Worm (Caenorhabditis elegans) whole organism, young adult: Measurements from ENCODE around the gene D1086.3.

Experiments
- B0035.1 ChIP-seq: sonication (generic microtip); optimal IDR thresholded peaks from 2 replicates; lab custom pipeline; 2016; ENCODE audit warnings: missing genetic modification characterization, mild to moderate bottlenecking, missing compliant biosample characterization, missing genotype, missing genetic modification reagents
- C06A6.2 ChIP-seq: fragments of 200-800 bp; sonication (Bioruptor generic); conservative IDR thresholded peaks from 2 replicates; pipeline ENCODE4 v1.3.6; 2022; ENCODE audit warnings: missing genetic modification characterization, missing compliant biosample characterization
- F33H1.4 ChIP-seq: fragments of 200-800 bp; sonication (Bioruptor generic); IDR thresholded peaks from 2 replicates; pipeline ENCODE4 v1.3.6; 2022; ENCODE audit warnings: missing genetic modification reagents, missing genetic modification characterization, missing compliant biosample characterization
- F49E8.2 ChIP-seq: sonication (generic microtip); optimal IDR thresholded peaks from 3 replicates; lab custom pipeline; 2017; ENCODE audit warnings: missing genetic modification characterization, mild to moderate bottlenecking, missing compliant biosample characterization, antibody characterized with exemption, moderate library complexity; ENCODE audit not compliant: insufficient read depth
- F57A8.1 ChIP-seq: fragments of 200-800 bp; sonication (Bioruptor generic); optimal IDR thresholded peaks from 2 replicates; lab custom pipeline; 2018; ENCODE audit warnings: mild to moderate bottlenecking, missing genetic modification characterization, moderate library complexity, missing compliant biosample characterization
- K12H6.12 ChIP-seq: fragments of 200-800 bp; sonication (Bioruptor generic); optimal IDR thresholded peaks from 2 replicates; lab custom pipeline; 2018; ENCODE audit warnings: mild to moderate bottlenecking, missing genetic modification characterization, missing compliant biosample characterization
- Y53G8AR.9 ChIP-seq: fragments of 200-800 bp; sonication (Bioruptor generic); conservative IDR thresholded peaks from 2 replicates; pipeline ENCODE4 v1.3.6; 2022; ENCODE audit warnings: missing genetic modification reagents, missing genetic modification characterization, missing compliant biosample characterization
- akir-1 ChIP-seq: fragments of 200-800 bp; sonication (Bioruptor generic); optimal IDR thresholded peaks from 2 replicates; lab custom pipeline; 2018; ENCODE audit warnings: mild to moderate bottlenecking, missing genetic modification characterization, moderate library complexity, missing compliant biosample characterization
- aptf-2 ChIP-seq: fragments of 200-800 bp; sonication (Bioruptor generic); conservative IDR thresholded peaks from 2 replicates; pipeline ENCODE4 v1.3.6; 2022; ENCODE audit warnings: missing genetic modification reagents, missing genetic modification characterization, missing compliant biosample characterization
- aptf-3 ChIP-seq: fragments of 200-800 bp; sonication (Bioruptor generic); IDR thresholded peaks from 2 replicates; pipeline ENCODE4 v1.3.6; 2022; ENCODE audit warnings: missing genetic modification characterization, missing compliant biosample characterization
- bed-1 ChIP-seq: fragments of 200-800 bp; sonication (Bioruptor generic); IDR thresholded peaks from 2 replicates; pipeline ENCODE4 v1.3.6; 2022; ENCODE audit warnings: missing genetic modification reagents, missing genetic modification characterization, missing compliant biosample characterization
- bed-2 ChIP-seq: fragments of 200-800 bp; sonication (Bioruptor generic); IDR thresholded peaks from 2 replicates; pipeline ENCODE4 v1.3.6; 2022; ENCODE audit warnings: missing genetic modification reagents, missing genetic modification characterization, missing compliant biosample characterization
- ccch-3 ChIP-seq: fragments of 200-800 bp; sonication (Bioruptor generic); optimal IDR thresholded peaks from 2 replicates; lab custom pipeline; 2018; ENCODE audit warnings: mild to moderate bottlenecking, missing genetic modification characterization, missing compliant biosample characterization
- cebp-1 ChIP-seq, 2 experiments: fragments of 200-800 bp in 1 of 2; sonication (Bioruptor generic) in 1 of 2; sonication (generic microtip) in 1 of 2; IDR thresholded peaks in 1 of 2; optimal IDR thresholded peaks in 1 of 2; 2 replicates each; pipeline versions ENCODE4 v1.3.6 to Lab custom; 2017 to 2022; ENCODE audit warnings: missing compliant biosample characterization in 2 of 2, missing genetic modification characterization in 2 of 2, mild to moderate bottlenecking in 1 of 2, missing genetic modification reagents in 1 of 2, moderate library complexity in 1 of 2
- ceh-27 ChIP-seq: fragments of 200-800 bp; sonication (Bioruptor generic); optimal IDR thresholded peaks from 2 replicates; lab custom pipeline; 2018; ENCODE audit warnings: mild to moderate bottlenecking, missing genetic modification characterization, moderate library complexity, missing compliant biosample characterization
- dox-1 ChIP-seq: fragments of 200-800 bp; sonication (Bioruptor generic); IDR thresholded peaks from 2 replicates; pipeline ENCODE4 v1.3.6; 2022; ENCODE audit warnings: missing genetic modification reagents, missing genetic modification characterization, missing compliant biosample characterization
- dpff-1 ChIP-seq: sonication (generic microtip); optimal IDR thresholded peaks from 2 replicates; lab custom pipeline; 2017; ENCODE audit warnings: mild to moderate bottlenecking, missing genetic modification characterization, missing compliant biosample characterization
- egl-18 ChIP-seq: fragments of 200-800 bp; sonication (Bioruptor generic); IDR thresholded peaks from 2 replicates; pipeline ENCODE4 v1.3.6; 2022; ENCODE audit warnings: missing genetic modification reagents, missing genetic modification characterization, missing compliant biosample characterization
- hlh-12 ChIP-seq: sonication (generic microtip); optimal IDR thresholded peaks from 2 replicates; lab custom pipeline; 2016; ENCODE audit warnings: missing genetic modification characterization, missing compliant biosample characterization
- hmg-1.2 ChIP-seq: fragments of 200-800 bp; sonication (Bioruptor generic); IDR thresholded peaks from 2 replicates; pipeline ENCODE4 v1.3.6; 2022; ENCODE audit warnings: missing genetic modification reagents, missing genetic modification characterization, missing compliant biosample characterization
- hmg-20 ChIP-seq: fragments of 200-800 bp; sonication (Bioruptor generic); IDR thresholded peaks from 2 replicates; pipeline ENCODE4 v1.3.6; 2022; ENCODE audit warnings: missing genetic modification reagents, missing genetic modification characterization, missing compliant biosample characterization
- lin-26 ChIP-seq: fragments of 200-800 bp; sonication (Bioruptor generic); IDR thresholded peaks from 2 replicates; pipeline ENCODE4 v1.3.6; 2022; ENCODE audit warnings: missing genetic modification reagents, missing genetic modification characterization, missing compliant biosample characterization
- lir-1 ChIP-seq: fragments of 200-800 bp; sonication (Bioruptor generic); conservative IDR thresholded peaks from 2 replicates; pipeline ENCODE4 v1.3.6; 2022; ENCODE audit warnings: missing genetic modification reagents, missing genetic modification characterization, missing compliant biosample characterization
- madf-10 ChIP-seq: sonication (generic microtip); optimal IDR thresholded peaks from 2 replicates; lab custom pipeline; 2016; ENCODE audit warnings: mild to moderate bottlenecking, missing genetic modification characterization, missing compliant biosample characterization
- madf-3 ChIP-seq: fragments of 200-800 bp; sonication (Bioruptor generic); IDR thresholded peaks from 2 replicates; pipeline ENCODE4 v1.3.6; 2022; ENCODE audit warnings: missing genetic modification reagents, missing genetic modification characterization, missing compliant biosample characterization
- madf-6 ChIP-seq: fragments of 200-800 bp; sonication (Bioruptor generic); IDR thresholded peaks from 2 replicates; pipeline ENCODE4 v1.3.6; 2022; ENCODE audit warnings: missing genetic modification reagents, missing genetic modification characterization, missing compliant biosample characterization
- madf-8 ChIP-seq: fragments of 200-800 bp; sonication (Bioruptor generic); conservative IDR thresholded peaks from 2 replicates; pipeline ENCODE4 v1.3.6; 2022; ENCODE audit warnings: missing genetic modification reagents, missing genetic modification characterization, missing compliant biosample characterization
- mcd-1 ChIP-seq: fragments of 200-800 bp; sonication (Bioruptor generic); IDR thresholded peaks from 2 replicates; pipeline ENCODE4 v1.3.6; 2022; ENCODE audit warnings: missing genetic modification reagents, missing genetic modification characterization, missing compliant biosample characterization
- mes-4 ChIP-seq: sonication (generic microtip); optimal IDR thresholded peaks from 2 replicates; lab custom pipeline; 2016; ENCODE audit warnings: missing genotype, missing genetic modification characterization, missing compliant biosample characterization
- nfya-2 ChIP-seq: fragments of 200-800 bp; sonication (Bioruptor generic); IDR thresholded peaks from 2 replicates; pipeline ENCODE4 v1.3.6; 2022; ENCODE audit warnings: missing genetic modification reagents, missing genetic modification characterization, missing compliant biosample characterization
- nhr-27 ChIP-seq: fragments of 200-800 bp; sonication (Bioruptor generic); optimal IDR thresholded peaks from 2 replicates; lab custom pipeline; 2018; ENCODE audit warnings: mild to moderate bottlenecking, missing genetic modification characterization, moderate library complexity, missing compliant biosample characterization
- nhr-80 ChIP-seq: sonication (generic microtip); optimal IDR thresholded peaks from 2 replicates; lab custom pipeline; 2016; ENCODE audit warnings: missing genetic modification characterization, missing compliant biosample characterization
- pbrm-1 ChIP-seq: fragments of 200-800 bp; sonication (Bioruptor generic); IDR thresholded peaks from 2 replicates; pipeline ENCODE4 v1.3.6; 2022; ENCODE audit warnings: missing genetic modification reagents, missing genetic modification characterization, missing compliant biosample characterization
- rpc-1 ChIP-seq, 2 experiments: fragments of 150-350 bp in 1 of 2; sonication (generic microtip) in 1 of 2; optimal IDR thresholded peaks; 2 replicates each; lab custom pipeline; 2014 to 2018; ENCODE audit warnings: missing biosample characterization in 1 of 2, missing genetic modification characterization in 1 of 2, missing genetic modification reagents in 1 of 2, missing genotype in 1 of 2
- sea-2 ChIP-seq: fragments of 200-800 bp; sonication (Bioruptor generic); IDR thresholded peaks from 2 replicates; pipeline ENCODE4 v1.3.6; 2022; ENCODE audit warnings: missing genetic modification characterization, missing compliant biosample characterization
- xnd-1 ChIP-seq: sonication (generic microtip); optimal IDR thresholded peaks from 2 replicates; lab custom pipeline; 2016; ENCODE audit warnings: missing genotype, missing genetic modification reagents, missing genetic modification characterization, missing compliant biosample characterization
- zfh-2 ChIP-seq: fragments of 200-800 bp; sonication (Bioruptor generic); conservative IDR thresholded peaks from 2 replicates; pipeline ENCODE4 v1.3.6; 2022; ENCODE audit warnings: missing genetic modification reagents, missing genetic modification characterization, missing compliant biosample characterization
- ztf-25 ChIP-seq: fragments of 200-800 bp; sonication (Bioruptor generic); IDR thresholded peaks from 2 replicates; pipeline ENCODE4 v1.3.6; 2022; ENCODE audit warnings: missing genetic modification reagents, missing genetic modification characterization, missing compliant biosample characterization
- ztf-3 ChIP-seq: fragments of 200-800 bp; sonication (Bioruptor generic); optimal IDR thresholded peaks from 2 replicates; lab custom pipeline; 2018; ENCODE audit warnings: mild to moderate bottlenecking, missing genetic modification characterization, missing compliant biosample characterization
- ztf-6 ChIP-seq: fragments of 200-800 bp; sonication (Bioruptor generic); IDR thresholded peaks from 2 replicates; pipeline ENCODE4 v1.3.6; 2022; ENCODE audit warnings: missing genetic modification reagents, missing genetic modification characterization, missing compliant biosample characterization

The D1086.3 gene

ce11 chrV:14123176-14123575 lies 30.6 kb downstream of the D1086.3 start:
- no peak for TF ChIP-seq hmg-20 (GFP tag; lab: Robert Waterston, UW)
- TF ChIP-seq hlh-12: no peak
- no peak for TF ChIP-seq sea-2 (GFP tag; lab: Robert Waterston, UW)
- no peak for TF ChIP-seq lir-1 (GFP tag; lab: Robert Waterston, UW)
- TF ChIP-seq F49E8.2 (tag; lab: Kevin White, UChicago): no peak
- no peak for TF ChIP-seq Y53G8AR.9
- TF ChIP-seq madf-8: no peak
- TF ChIP-seq B0035.1 (tag; lab: Kevin White, UChicago): no peak
- no peak for TF ChIP-seq K12H6.12 (tag; lab: Kevin White, UChicago)
- no peak for TF ChIP-seq mes-4 (tag; lab: Kevin White, UChicago)

- TF ChIP-seq lin-26 (GFP tag; lab: Robert Waterston, UW) (0 out of 2 replicates have a peak, but pooled peaks have one; percentile 41), Y53G8AR.9 (0 out of 2 replicates have a peak, but pooled peaks have one; percentile 39), mcd-1 (GFP tag; lab: Robert Waterston, UW) (peak; percentile 51), ztf-25 (0 out of 2 replicates have a peak, but pooled peaks have one; percentile 21), madf-6 (GFP tag; lab: Robert Waterston, UW) (peak; percentile 24; the same call in 1 of the 2 replicates), F33H1.4 (GFP tag; lab: Robert Waterston, UW) (peak; percentile 77), dox-1 (GFP tag; lab: Robert Waterston, UW) (peak; percentile 44; the same call in 1 of the 2 replicates)
Observed at ce11 chrV:14124187-14124586, 31.6 kb downstream of the D1086.3 start.

- no peak for TF ChIP-seq C06A6.2 (GFP tag; lab: Robert Waterston, UW)
- no peak for TF ChIP-seq pbrm-1 (GFP tag; lab: Robert Waterston, UW)
- TF ChIP-seq ccch-3 (GFP tag; lab: Kevin White, UChicago): no peak
- no peak for TF ChIP-seq F57A8.1
- TF ChIP-seq nhr-27 (tag; lab: Kevin White, UChicago): no peak
- peak; percentile 1 for TF ChIP-seq ceh-27 (GFP tag; lab: Kevin White, UChicago)
- TF ChIP-seq zfh-2: peak; percentile 53; the same call in 1 of the 2 replicates
Observed at ce11 chrV:14126341-14126924, 33.8 kb downstream of the D1086.3 start.

ce11 chrV:14127834-14128233 lies 35.2 kb downstream of the D1086.3 start:
- TF ChIP-seq madf-10 (tag; lab: Kevin White, UChicago): no peak
- peak; percentile 37; the same call in 1 of the 2 replicates for TF ChIP-seq dox-1 (GFP tag; lab: Robert Waterston, UW)
- peak; percentile 31; the same call in 1 of the 2 replicates for TF ChIP-seq hmg-1.2 (GFP tag; lab: Robert Waterston, UW)
- peak; percentile 72 for TF ChIP-seq nhr-80 (tag; lab: Kevin White, UChicago)

- no peak for TF ChIP-seq xnd-1 (tag; lab: Kevin White, UChicago)
- no peak for TF ChIP-seq aptf-3 (GFP tag; lab: Robert Waterston, UW)
- no peak for TF ChIP-seq B0035.1 (tag; lab: Kevin White, UChicago)
- TF ChIP-seq rpc-1 (optimal IDR thresholded peaks at IDR 0.05; lab: Kevin White, UChicago): no peak
- no peak for TF ChIP-seq rpc-1 (tag; optimal IDR thresholded peaks at IDR 0.05; lab: Kevin White, UChicago)
- TF ChIP-seq aptf-2 (GFP tag; lab: Robert Waterston, UW): no peak
- no peak for TF ChIP-seq nfya-2
- TF ChIP-seq madf-3 (GFP tag; lab: Robert Waterston, UW): no peak
- TF ChIP-seq bed-2: no peak
- TF ChIP-seq cebp-1 (GFP tag; IDR thresholded peaks at IDR 0.05; lab: Robert Waterston, UW): no peak
- no peak for TF ChIP-seq cebp-1 (tag; optimal IDR thresholded peaks at IDR 0.05; lab: Kevin White, UChicago)
- TF ChIP-seq ztf-3: no peak
- TF ChIP-seq dpff-1 (tag; lab: Kevin White, UChicago): no peak
- no peak for TF ChIP-seq akir-1
- TF ChIP-seq ztf-6 (GFP tag; lab: Robert Waterston, UW): no peak
- TF ChIP-seq bed-1 (GFP tag; lab: Robert Waterston, UW): no peak
- no peak for TF ChIP-seq egl-18 (GFP tag; lab: Robert Waterston, UW)
- no peak for TF ChIP-seq K12H6.12 (tag; lab: Kevin White, UChicago)
Observed at ce11 chrV:14128858-14129257, 36.3 kb downstream of the D1086.3 start.
